Fruit fly (Drosophila melanogaster) whole organism, larva: Measurements from ENCODE around the gene CG10804.

Source experiments
- noc ChIP-seq: fragments of 200-800 bp; sonication (Bioruptor generic); optimal IDR thresholded peaks from 3 replicates; lab custom pipeline; 2019; ENCODE audit warnings: missing biosample characterization, mild to moderate bottlenecking, missing genetic modification characterization, moderate library complexity

Gene CG10804

dm6 chrX:3482119-3483014 is at the start of gene CG10804, which contains the start of gene CG10802:
CG10804 (minus strand) TSS chrX:3482322.
CG10802 (plus strand) TSS chrX:3482965.
- peak; percentile 56 for TF ChIP-seq noc (tag; lab: Kevin White, UChicago)

dm6 chrX:3530696-3531095 is 48.6 kb upstream of the CG10804 start:
- TF ChIP-seq noc (tag; lab: Kevin White, UChicago) = no peak

- no peak for TF ChIP-seq noc (tag; lab: Kevin White, UChicago)
Measured at dm6 chrX:3514016-3514415, 31.9 kb upstream of the CG10804 start, which contains the start of gene CG13021. CG13021 (plus strand) TSS chrX:3514316.

dm6 chrX:3504751-3505150 is 22.6 kb upstream of the CG10804 start, which contains the start of gene Gas8:
Gas8 (minus strand) TSS chrX:3504851.
- TF ChIP-seq noc (tag; lab: Kevin White, UChicago) = no peak

- TF ChIP-seq noc (tag; lab: Kevin White, UChicago) = no peak
Measured at dm6 chrX:3504251-3504650, 22.1 kb upstream of the CG10804 start.

DNA sequence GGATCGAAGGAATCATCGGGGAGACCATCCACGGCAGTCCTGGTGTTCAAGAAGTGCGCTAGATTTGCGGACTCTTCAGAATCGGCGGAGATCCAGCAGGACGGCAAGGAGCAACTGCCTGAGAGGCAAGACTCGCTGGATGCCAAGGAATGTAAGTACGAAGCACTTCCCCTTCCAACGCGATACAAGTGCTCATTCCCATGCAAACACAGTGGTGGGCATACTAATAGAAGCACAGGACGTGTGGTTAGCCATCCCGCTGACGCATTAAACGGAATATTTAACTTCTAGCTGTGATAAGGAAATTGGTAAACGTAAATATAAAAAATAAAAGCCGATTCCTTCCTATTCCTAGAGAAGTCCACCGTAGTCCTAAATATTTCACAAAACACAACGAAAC is 3.7 kb upstream of the CG10804 start:
- TF ChIP-seq noc (tag; lab: Kevin White, UChicago) = no peak

DNA sequence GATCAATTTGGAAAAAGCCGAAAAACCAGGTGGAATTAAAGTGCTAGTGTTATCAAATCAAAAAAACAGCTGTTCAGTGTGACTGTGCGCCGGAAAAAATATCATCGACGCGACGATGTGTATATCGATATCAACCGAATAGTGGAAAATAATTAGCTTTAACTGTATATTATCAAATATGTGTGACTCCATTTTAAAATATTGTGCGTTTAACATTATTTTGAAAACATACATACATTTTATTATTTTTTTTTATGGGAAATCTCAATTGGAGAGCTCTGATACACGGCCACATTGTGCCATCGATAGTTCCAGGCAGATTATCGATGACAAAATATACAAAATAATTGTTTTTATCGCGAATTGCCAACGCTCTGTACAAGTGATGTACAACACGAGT is 3.2 kb upstream of the CG10804 start, which contains the start of the genes CG14270 and CG10803:
Gene CG14270 (minus strand): TSS at position 75 of the 400 bp plus-strand sequence.
Gene CG10803 (plus strand): TSS at position 347 of the 400 bp plus-strand sequence.
- no peak for TF ChIP-seq noc (tag; lab: Kevin White, UChicago)

- no peak for TF ChIP-seq noc (tag; lab: Kevin White, UChicago)
Measured at dm6 chrX:3481034-3481433, 1.1 kb downstream of the CG10804 start.

DNA sequence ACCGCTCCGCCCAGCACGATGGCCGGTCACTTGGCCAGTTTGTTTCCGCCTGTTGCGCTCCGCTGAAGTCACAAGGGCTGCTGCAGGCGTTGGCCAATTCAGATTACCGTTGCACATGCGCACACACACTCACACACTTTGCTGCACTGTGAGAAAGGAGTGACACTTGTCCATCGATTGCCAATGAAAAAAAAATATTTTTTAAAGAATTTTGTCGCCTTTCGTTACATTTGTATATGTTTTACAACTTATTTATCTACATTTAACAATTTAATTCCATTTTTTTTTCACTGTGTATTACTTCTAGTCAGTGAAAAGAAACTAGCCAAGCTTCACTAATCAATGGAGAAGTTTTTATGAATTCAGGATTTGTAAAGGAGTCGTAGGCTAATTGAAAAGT is 6.1 kb downstream of the CG10804 start:
- TF ChIP-seq noc (tag; lab: Kevin White, UChicago) = no peak

DNA sequence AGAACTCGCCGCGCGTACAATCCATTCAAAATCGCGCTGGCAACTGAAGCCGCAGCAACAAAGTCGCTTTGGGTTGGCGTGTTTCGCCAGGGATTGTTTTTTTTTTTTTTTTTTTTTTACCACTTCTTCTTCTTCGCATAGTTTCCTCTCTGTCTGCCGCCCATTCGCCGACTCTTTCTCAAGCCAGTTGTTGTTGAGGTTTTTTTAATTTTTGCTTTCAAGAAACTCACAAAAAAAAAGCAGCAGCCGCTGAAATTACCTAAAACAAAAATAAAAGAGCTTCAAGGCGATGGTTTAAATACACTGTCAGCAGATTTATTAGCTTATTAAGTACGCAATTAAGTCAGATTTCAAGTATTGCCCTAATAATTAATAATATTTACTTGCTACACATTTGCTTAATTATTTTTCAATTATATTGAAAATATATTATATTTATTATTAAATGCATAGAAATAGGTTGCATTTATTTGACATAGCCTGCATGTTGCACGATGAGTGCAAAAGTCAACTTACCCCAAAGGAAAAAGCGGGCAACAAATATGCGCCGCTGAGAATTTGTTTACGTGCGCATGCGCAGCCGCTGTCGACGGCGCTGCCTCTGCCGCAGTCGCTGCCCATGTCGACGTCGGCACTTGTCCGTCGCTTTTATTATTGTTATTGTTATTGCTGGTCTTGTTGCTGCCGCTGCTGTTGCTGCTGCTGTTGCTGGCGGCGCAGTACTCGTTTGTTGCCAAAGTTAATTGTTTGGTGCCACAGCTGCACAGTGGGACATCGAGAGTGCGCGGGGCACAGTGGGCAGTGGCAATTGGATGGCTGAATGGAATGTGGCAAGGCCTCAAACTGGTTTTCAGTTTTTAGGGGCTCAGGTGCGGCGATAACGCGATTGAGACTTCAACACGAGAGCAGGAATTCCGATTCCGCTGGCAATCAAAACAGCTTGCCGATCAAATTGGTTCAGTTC is 7.4 kb downstream of the CG10804 start, which contains the start of gene CG12206:
Gene CG12206 (minus strand): TSS at position 49 of the 964 bp plus-strand sequence.
- peak; percentile 84 for TF ChIP-seq noc (tag; lab: Kevin White, UChicago)

DNA sequence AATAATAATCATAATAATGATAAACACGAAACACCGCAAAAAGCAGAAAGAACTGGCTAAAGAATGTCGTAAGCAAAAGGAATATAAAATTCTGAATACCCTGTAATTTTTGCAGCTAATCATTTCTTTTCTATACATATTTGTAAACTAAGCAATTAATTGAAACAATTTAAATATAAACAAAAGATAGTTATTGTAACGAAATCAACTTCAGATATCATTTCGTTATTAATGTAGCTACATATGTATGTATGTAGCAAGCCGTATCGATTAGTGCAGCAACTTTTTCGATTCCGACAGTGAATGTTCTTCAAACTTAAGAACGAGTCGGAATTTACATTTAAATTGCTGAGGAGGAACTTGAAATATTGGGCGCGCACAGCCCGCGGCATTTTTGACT is 8.5 kb downstream of the CG10804 start:
- peak; percentile 17 for TF ChIP-seq noc (tag; lab: Kevin White, UChicago)

DNA sequence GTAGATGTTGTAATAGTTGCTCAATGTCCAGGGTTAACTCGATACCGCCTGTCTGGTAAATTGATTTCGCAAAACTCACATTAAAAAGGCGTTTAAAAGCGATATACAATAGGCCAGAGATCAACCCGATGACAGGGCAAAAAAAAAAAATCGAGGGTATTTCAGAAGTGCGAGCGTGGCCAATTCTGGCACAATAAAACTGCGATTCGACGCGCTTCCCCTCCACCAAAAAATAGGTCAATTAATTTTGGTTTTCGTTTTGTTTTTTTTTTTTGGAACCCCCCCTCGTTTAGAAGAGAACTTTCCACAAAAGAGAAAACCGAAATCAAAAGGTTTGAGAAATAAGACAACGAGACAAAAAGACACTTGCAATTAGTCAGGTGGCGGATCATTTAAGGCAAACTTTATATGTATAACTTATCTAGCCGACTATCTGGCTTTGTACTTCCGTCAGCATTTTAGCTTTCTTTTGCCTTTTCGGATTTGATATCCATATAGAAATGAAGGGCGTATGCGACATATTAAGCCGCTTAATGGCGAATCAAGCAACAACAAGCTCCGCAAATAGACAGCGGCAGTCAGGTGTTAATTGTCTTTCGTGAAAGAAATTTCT is 11.5 kb downstream of the CG10804 start:
- no peak for TF ChIP-seq noc (tag; lab: Kevin White, UChicago)

DNA sequence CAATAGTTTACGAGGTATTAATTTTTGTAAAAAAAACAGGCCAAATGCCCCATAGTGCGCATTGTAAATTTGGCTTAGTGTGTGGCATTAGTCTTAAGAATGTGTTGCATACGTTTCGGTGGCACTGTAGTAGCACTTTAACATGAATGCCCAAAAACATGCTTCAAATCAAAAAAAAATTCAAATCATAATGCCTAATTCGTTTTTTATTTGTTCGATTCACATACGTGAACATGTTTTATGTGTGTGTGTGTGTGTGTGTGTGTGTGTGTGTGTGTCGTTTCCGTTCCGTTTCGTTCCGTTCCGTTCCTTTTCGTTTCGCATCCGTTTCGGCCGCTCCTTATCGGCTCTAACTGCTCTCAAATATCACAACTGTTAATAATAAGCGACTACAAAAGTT is 16.6 kb downstream of the CG10804 start:
- TF ChIP-seq noc (tag; lab: Kevin White, UChicago) = no peak

- TF ChIP-seq noc (tag; lab: Kevin White, UChicago) = no peak
Measured at dm6 chrX:3463944-3464343, 18.2 kb downstream of the CG10804 start, which contains the start of gene CG16781. CG16781 (minus strand) TSS chrX:3464044.

DNA sequence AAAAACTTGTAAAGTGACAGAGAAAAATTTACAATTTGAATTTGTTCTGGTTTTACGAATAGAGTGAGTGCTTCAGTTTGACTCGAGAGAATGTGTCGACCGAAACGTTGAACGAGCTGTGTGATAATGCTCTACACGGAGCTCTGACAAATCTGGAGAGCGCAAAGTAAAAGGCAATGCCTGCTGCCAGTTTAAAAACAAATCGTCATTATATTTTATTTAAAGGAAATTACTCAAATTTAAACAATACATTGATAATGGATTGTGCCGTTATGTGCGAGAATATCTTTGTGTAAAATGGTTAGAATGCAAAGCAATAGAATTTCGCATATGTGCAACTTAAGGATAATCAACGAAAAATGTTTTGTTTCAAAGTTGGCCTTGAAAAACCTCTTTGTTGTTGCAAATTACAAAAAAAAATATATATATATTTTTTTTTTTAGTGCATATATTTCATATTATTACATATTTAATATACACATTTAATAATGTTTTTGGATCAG is 21.9 kb downstream of the CG10804 start, which contains the start of the genes CG16782 and CG10801:
Gene CG16782 (minus strand): TSS at position 101 of the 503 bp plus-strand sequence.
Gene CG10801 (plus strand): TSS at position 453 of the 503 bp plus-strand sequence.
- no peak for TF ChIP-seq noc (tag; lab: Kevin White, UChicago)
